Worm (Caenorhabditis elegans) whole organism, young adult: ENCODE measurements around the gene ZC317.2.

Experiments used
- B0019.2 ChIP-seq: fragments of 200-800 bp; sonication (Bioruptor generic); conservative IDR thresholded peaks from 2 replicates; pipeline ENCODE4 v1.3.6; 2022; ENCODE audit warnings: missing genetic modification reagents, missing genetic modification characterization, missing compliant biosample characterization
- B0336.3 ChIP-seq: fragments of 200-800 bp; sonication (Bioruptor generic); IDR thresholded peaks from 2 replicates; pipeline ENCODE4 v1.3.6; 2022; ENCODE audit warnings: missing genetic modification characterization, missing compliant biosample characterization
- C17E4.6 ChIP-seq: fragments of 200-800 bp; sonication (Bioruptor generic); IDR thresholded peaks from 2 replicates; pipeline ENCODE4 v1.3.6; 2022; ENCODE audit warnings: missing genetic modification reagents, missing genetic modification characterization, missing compliant biosample characterization
- D2030.7 ChIP-seq: fragments of 200-800 bp; sonication (Bioruptor generic); IDR thresholded peaks from 2 replicates; pipeline ENCODE4 v1.3.6; 2022; ENCODE audit warnings: missing genetic modification reagents, missing genetic modification characterization, missing compliant biosample characterization
- F22D6.2 ChIP-seq: sonication (generic microtip); optimal IDR thresholded peaks from 2 replicates; lab custom pipeline; 2016; ENCODE audit warnings: mild to moderate bottlenecking, missing genetic modification characterization, missing compliant biosample characterization
- F55B11.4 ChIP-seq: sonication (generic microtip); optimal IDR thresholded peaks from 2 replicates; lab custom pipeline; 2016; ENCODE audit warnings: missing compliant biosample characterization, missing genetic modification characterization, borderline replicate concordance; ENCODE audit not compliant: insufficient read depth
- K11D2.4 ChIP-seq: fragments of 200-800 bp; sonication (Bioruptor generic); IDR thresholded peaks from 2 replicates; pipeline ENCODE4 v1.3.6; 2022; ENCODE audit warnings: missing genetic modification reagents, missing genetic modification characterization, missing compliant biosample characterization
- Y53G8AR.9 ChIP-seq: fragments of 200-800 bp; sonication (Bioruptor generic); conservative IDR thresholded peaks from 2 replicates; pipeline ENCODE4 v1.3.6; 2022; ENCODE audit warnings: missing genetic modification reagents, missing genetic modification characterization, missing compliant biosample characterization
- Y79H2A.3 ChIP-seq: fragments of 200-800 bp; sonication (Bioruptor generic); conservative IDR thresholded peaks from 2 replicates; pipeline ENCODE4 v1.3.6; 2022; ENCODE audit warnings: missing genetic modification reagents, missing genetic modification characterization, missing compliant biosample characterization
- Y95B8A.8 ChIP-seq: fragments of 200-800 bp; sonication (Bioruptor generic); IDR thresholded peaks from 2 replicates; pipeline ENCODE4 v1.3.6; 2022; ENCODE audit warnings: missing genetic modification reagents, missing genetic modification characterization, missing compliant biosample characterization
- aptf-2 ChIP-seq: fragments of 200-800 bp; sonication (Bioruptor generic); conservative IDR thresholded peaks from 2 replicates; pipeline ENCODE4 v1.3.6; 2022; ENCODE audit warnings: missing genetic modification reagents, missing genetic modification characterization, missing compliant biosample characterization
- attf-3 ChIP-seq: fragments of 200-800 bp; sonication (Bioruptor generic); conservative IDR thresholded peaks from 2 replicates; pipeline ENCODE4 v1.3.6; 2022; ENCODE audit warnings: missing genetic modification reagents, missing genetic modification characterization, missing compliant biosample characterization
- attf-5 ChIP-seq: fragments of 200-800 bp; sonication (Bioruptor generic); optimal IDR thresholded peaks from 2 replicates; lab custom pipeline; 2018; ENCODE audit warnings: mild to moderate bottlenecking, missing genetic modification characterization, missing compliant biosample characterization
- cebp-2 ChIP-seq: fragments of 200-800 bp; sonication (Bioruptor generic); IDR thresholded peaks from 2 replicates; pipeline ENCODE4 v1.3.6; 2022; ENCODE audit warnings: missing genetic modification characterization, missing compliant biosample characterization
- ceh-100 ChIP-seq: fragments of 200-800 bp; sonication (Bioruptor generic); IDR thresholded peaks from 2 replicates; pipeline ENCODE4 v1.3.6; 2022; ENCODE audit warnings: missing genetic modification reagents, missing genetic modification characterization, missing compliant biosample characterization
- ceh-40 ChIP-seq: fragments of 200-800 bp; sonication (Bioruptor generic); IDR thresholded peaks from 2 replicates; pipeline ENCODE4 v1.3.6; 2022; ENCODE audit warnings: missing genetic modification characterization, missing compliant biosample characterization
- ceh-79 ChIP-seq: sonication (generic microtip); optimal IDR thresholded peaks from 2 replicates; lab custom pipeline; 2017; ENCODE audit warnings: mild to moderate bottlenecking, missing genetic modification characterization, missing compliant biosample characterization
- chd-7 ChIP-seq: sonication (generic microtip); optimal IDR thresholded peaks from 2 replicates; lab custom pipeline; 2016; ENCODE audit warnings: mild to moderate bottlenecking, missing genetic modification characterization, moderate library complexity, missing compliant biosample characterization
- die-1 ChIP-seq: sonication (generic microtip); optimal IDR thresholded peaks from 2 replicates; lab custom pipeline; 2016; ENCODE audit warnings: missing genotype, mild to moderate bottlenecking, missing genetic modification characterization, missing compliant biosample characterization
- dox-1 ChIP-seq: fragments of 200-800 bp; sonication (Bioruptor generic); IDR thresholded peaks from 2 replicates; pipeline ENCODE4 v1.3.6; 2022; ENCODE audit warnings: missing genetic modification reagents, missing genetic modification characterization, missing compliant biosample characterization
- ets-4 ChIP-seq: fragments of 200-800 bp; sonication (Bioruptor generic); optimal IDR thresholded peaks from 2 replicates; lab custom pipeline; 2018; ENCODE audit warnings: mild to moderate bottlenecking, missing genetic modification characterization, missing compliant biosample characterization
- hlh-26 ChIP-seq: fragments of 200-800 bp; sonication (Bioruptor generic); conservative IDR thresholded peaks from 2 replicates; pipeline ENCODE4 v1.3.6; 2022; ENCODE audit warnings: missing genetic modification reagents, missing genetic modification characterization, missing compliant biosample characterization
- hmg-20 ChIP-seq: fragments of 200-800 bp; sonication (Bioruptor generic); IDR thresholded peaks from 2 replicates; pipeline ENCODE4 v1.3.6; 2022; ENCODE audit warnings: missing genetic modification reagents, missing genetic modification characterization, missing compliant biosample characterization
- hrde-1 ChIP-seq: sonication (generic microtip); optimal IDR thresholded peaks from 2 replicates; lab custom pipeline; 2016; ENCODE audit warnings: missing genetic modification characterization, mild to moderate bottlenecking, missing compliant biosample characterization, moderate library complexity, missing genotype, missing genetic modification reagents, borderline replicate concordance
- hsf-1 ChIP-seq: fragments of 200-800 bp; sonication (Bioruptor generic); IDR thresholded peaks from 2 replicates; pipeline ENCODE4 v1.3.6; 2022; ENCODE audit warnings: missing genetic modification reagents, missing genetic modification characterization, missing compliant biosample characterization
- let-526 ChIP-seq: fragments of 200-800 bp; sonication (Bioruptor generic); IDR thresholded peaks from 2 replicates; pipeline ENCODE4 v1.3.6; 2022; ENCODE audit warnings: missing genetic modification reagents, missing genetic modification characterization, missing compliant biosample characterization
- lin-54 ChIP-seq: fragments of 200-800 bp; sonication (Bioruptor generic); optimal IDR thresholded peaks from 2 replicates; lab custom pipeline; 2018; ENCODE audit warnings: mild to moderate bottlenecking, missing genetic modification characterization, missing compliant biosample characterization
- lir-1 ChIP-seq: fragments of 200-800 bp; sonication (Bioruptor generic); conservative IDR thresholded peaks from 2 replicates; pipeline ENCODE4 v1.3.6; 2022; ENCODE audit warnings: missing genetic modification reagents, missing genetic modification characterization, missing compliant biosample characterization
- lsy-27 ChIP-seq: sonication (generic microtip); optimal IDR thresholded peaks from 2 replicates; lab custom pipeline; 2017; ENCODE audit warnings: missing genetic modification characterization, mild to moderate bottlenecking, missing compliant biosample characterization, antibody characterized with exemption, missing genotype, borderline replicate concordance; ENCODE audit not compliant: insufficient read depth
- madf-3 ChIP-seq: fragments of 200-800 bp; sonication (Bioruptor generic); IDR thresholded peaks from 2 replicates; pipeline ENCODE4 v1.3.6; 2022; ENCODE audit warnings: missing genetic modification reagents, missing genetic modification characterization, missing compliant biosample characterization
- madf-8 ChIP-seq: fragments of 200-800 bp; sonication (Bioruptor generic); conservative IDR thresholded peaks from 2 replicates; pipeline ENCODE4 v1.3.6; 2022; ENCODE audit warnings: missing genetic modification reagents, missing genetic modification characterization, missing compliant biosample characterization
- mcd-1 ChIP-seq: fragments of 200-800 bp; sonication (Bioruptor generic); IDR thresholded peaks from 2 replicates; pipeline ENCODE4 v1.3.6; 2022; ENCODE audit warnings: missing genetic modification reagents, missing genetic modification characterization, missing compliant biosample characterization
- mel-28 ChIP-seq: sonication (generic microtip); optimal IDR thresholded peaks from 2 replicates; lab custom pipeline; 2016; ENCODE audit warnings: borderline replicate concordance, mild to moderate bottlenecking, missing genetic modification characterization, missing compliant biosample characterization
- mxl-1 ChIP-seq: sonication (generic microtip); optimal IDR thresholded peaks from 2 replicates; lab custom pipeline; 2016; ENCODE audit warnings: missing genetic modification characterization, missing compliant biosample characterization
- nhr-120 ChIP-seq: fragments of 200-800 bp; sonication (Bioruptor generic); IDR thresholded peaks from 2 replicates; pipeline ENCODE4 v1.3.6; 2022; ENCODE audit warnings: missing genetic modification characterization, missing compliant biosample characterization
- nhr-80 ChIP-seq: sonication (generic microtip); optimal IDR thresholded peaks from 2 replicates; lab custom pipeline; 2016; ENCODE audit warnings: missing genetic modification characterization, missing compliant biosample characterization
- rec-8 ChIP-seq, 2 experiments: sonication (generic microtip); optimal IDR thresholded peaks; 2 replicates each; lab custom pipeline; 2016; ENCODE audit warnings: mild to moderate bottlenecking in 2 of 2, missing genetic modification characterization in 2 of 2, missing genetic modification reagents in 2 of 2, missing genotype in 2 of 2, missing biosample characterization in 1 of 2, missing compliant biosample characterization in 1 of 2, moderate library complexity in 1 of 2
- rpc-1 ChIP-seq, 2 experiments: fragments of 150-350 bp in 1 of 2; sonication (generic microtip) in 1 of 2; optimal IDR thresholded peaks; 2 replicates each; lab custom pipeline; 2014 to 2018; ENCODE audit warnings: missing biosample characterization in 1 of 2, missing genetic modification characterization in 1 of 2, missing genetic modification reagents in 1 of 2, missing genotype in 1 of 2
- sdz-38 ChIP-seq: sonication (generic microtip); optimal IDR thresholded peaks from 2 replicates; lab custom pipeline; 2016; ENCODE audit warnings: missing genotype, missing genetic modification characterization, missing compliant biosample characterization
- snpc-1.1 ChIP-seq: sonication (generic microtip); optimal IDR thresholded peaks from 2 replicates; lab custom pipeline; 2017; ENCODE audit warnings: missing genetic modification characterization, mild to moderate bottlenecking, missing compliant biosample characterization, antibody characterized with exemption, moderate library complexity, missing genotype, missing genetic modification reagents; ENCODE audit not compliant: insufficient read depth
- snpc-1.3 ChIP-seq: sonication (generic microtip); optimal IDR thresholded peaks from 2 replicates; lab custom pipeline; 2017; ENCODE audit warnings: missing genetic modification characterization, mild to moderate bottlenecking, missing compliant biosample characterization, antibody characterized with exemption, moderate library complexity, missing genotype, missing genetic modification reagents; ENCODE audit not compliant: insufficient read depth
- snpc-3.4 ChIP-seq: sonication (generic microtip); optimal IDR thresholded peaks from 2 replicates; lab custom pipeline; 2017; ENCODE audit warnings: missing genetic modification characterization, mild to moderate bottlenecking, missing compliant biosample characterization, antibody characterized with exemption, moderate library complexity, missing genotype, missing genetic modification reagents
- tbp1 ChIP-seq: fragments of 200-800 bp; sonication (Bioruptor generic); optimal IDR thresholded peaks from 2 replicates; lab custom pipeline; 2018; ENCODE audit warnings: mild to moderate bottlenecking, missing genetic modification characterization, missing compliant biosample characterization
- ztf-18 ChIP-seq: sonication (generic microtip); optimal IDR thresholded peaks from 2 replicates; lab custom pipeline; 2016; ENCODE audit warnings: missing genotype, mild to moderate bottlenecking, missing genetic modification characterization, missing compliant biosample characterization
- ztf-22 ChIP-seq: fragments of 200-800 bp; sonication (Bioruptor generic); optimal IDR thresholded peaks from 2 replicates; lab custom pipeline; 2018; ENCODE audit warnings: mild to moderate bottlenecking, missing genetic modification characterization, moderate library complexity, missing compliant biosample characterization
- ztf-3 ChIP-seq: fragments of 200-800 bp; sonication (Bioruptor generic); optimal IDR thresholded peaks from 2 replicates; lab custom pipeline; 2018; ENCODE audit warnings: mild to moderate bottlenecking, missing genetic modification characterization, missing compliant biosample characterization
- ztf-6 ChIP-seq: fragments of 200-800 bp; sonication (Bioruptor generic); IDR thresholded peaks from 2 replicates; pipeline ENCODE4 v1.3.6; 2022; ENCODE audit warnings: missing genetic modification reagents, missing genetic modification characterization, missing compliant biosample characterization

Gene ZC317.2

DNA sequence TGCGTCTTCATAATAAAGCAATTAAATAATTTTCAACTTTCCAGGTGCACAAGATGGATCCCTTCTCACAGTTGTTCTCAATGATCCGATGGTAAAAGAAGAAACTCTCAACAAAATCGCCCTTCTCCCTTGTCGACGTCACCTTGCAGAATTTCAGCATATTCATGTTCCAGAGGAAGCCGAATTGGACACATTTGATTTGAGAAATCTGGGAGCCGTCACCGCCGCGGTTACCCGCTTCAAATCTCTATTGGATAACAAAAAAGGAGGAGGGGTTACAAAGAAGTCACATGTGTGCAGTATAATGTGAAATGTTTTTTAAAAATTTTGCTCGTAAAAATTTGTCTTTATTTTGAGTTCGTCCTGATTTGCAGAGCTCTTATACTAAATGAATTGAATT, 42.8 kb downstream of the ZC317.2 start (continued):
- TF ChIP-seq sdz-38 (tag; lab: Kevin White, UChicago) (no peak), mxl-1 (no peak), tbp1 (peak; percentile 13), ztf-22 (GFP tag; lab: Kevin White, UChicago) (no peak), D2030.7 (GFP tag; lab: Robert Waterston, UW) (no peak), dox-1 (no peak), let-526 (no peak), C17E4.6 (GFP tag; lab: Robert Waterston, UW) (no peak), attf-5 (GFP tag; lab: Kevin White, UChicago) (no peak), chd-7 (peak; percentile 22), hrde-1 (no peak), madf-8 (GFP tag; lab: Robert Waterston, UW) (no peak), aptf-2 (GFP tag; lab: Robert Waterston, UW) (no peak), hsf-1 (GFP tag; lab: Robert Waterston, UW) (peak; percentile 61; the same call in 1 of the 2 replicates), attf-3 (no peak), K11D2.4 (GFP tag; lab: Robert Waterston, UW) (no peak), lin-54 (GFP tag; lab: Kevin White, UChicago) (peak; percentile 35), rec-8 (tag; optimal IDR thresholded peaks at IDR 0.05; lab: Kevin White, UChicago) (no peak), cebp-2 (GFP tag; lab: Robert Waterston, UW) (0 out of 2 replicates have a peak, but pooled peaks have one; percentile 70), mcd-1 (GFP tag; lab: Robert Waterston, UW) (0 out of 2 replicates have a peak, but pooled peaks have one; percentile 4), lir-1 (GFP tag; lab: Robert Waterston, UW) (no peak), F55B11.4 (tag; lab: Kevin White, UChicago) (no peak), ceh-100 (GFP tag; lab: Robert Waterston, UW) (no peak), B0336.3 (peak; percentile 75), nhr-80 (tag; lab: Kevin White, UChicago) (no peak), F22D6.2 (no peak), snpc-1.1 (no peak), nhr-120 (GFP tag; lab: Robert Waterston, UW) (no peak), hmg-20 (GFP tag; lab: Robert Waterston, UW) (no peak), hlh-26 (GFP tag; lab: Robert Waterston, UW) (no peak), ztf-18 (peak; percentile 38), ets-4 (GFP tag; lab: Kevin White, UChicago) (no peak), ztf-3 (GFP tag; lab: Kevin White, UChicago) (no peak), ceh-79 (tag; lab: Kevin White, UChicago) (peak; percentile 29), lsy-27 (tag; lab: Kevin White, UChicago) (no peak), mel-28 (tag; lab: Kevin White, UChicago) (no peak), Y53G8AR.9 (GFP tag; lab: Robert Waterston, UW) (peak; percentile 54; the same call in 1 of the 2 replicates), Y95B8A.8 (GFP tag; lab: Robert Waterston, UW) (0 out of 2 replicates have a peak, but pooled peaks have one; percentile 58), snpc-3.4 (peak; percentile 10), ztf-6 (GFP tag; lab: Robert Waterston, UW) (no peak), die-1 (tag; lab: Kevin White, UChicago) (no peak), Y79H2A.3 (GFP tag; lab: Robert Waterston, UW) (0 out of 2 replicates have a peak, but pooled peaks have one; percentile 10), ceh-40 (no peak), rpc-1 (optimal IDR thresholded peaks at IDR 0.05; lab: Kevin White, UChicago) (no peak), rpc-1 (tag; optimal IDR thresholded peaks at IDR 0.05; lab: Kevin White, UChicago) (no peak), B0019.2 (no peak), snpc-1.3 (tag; lab: Kevin White, UChicago) (no peak), madf-3 (GFP tag; lab: Robert Waterston, UW) (peak; percentile 55; the same call in 1 of the 2 replicates)
